Worm (Caenorhabditis elegans) whole organism, early embryonic: Measurements from ENCODE around the gene str-3.

Source experiments
- B0310.2 ChIP-seq: sonication (generic microtip); optimal IDR thresholded peaks from 2 replicates; lab custom pipeline; 2016; ENCODE audit warnings: mild to moderate bottlenecking, missing genetic modification characterization, missing compliant biosample characterization
- aly-1 ChIP-seq: sonication (generic microtip); optimal IDR thresholded peaks from 2 replicates; lab custom pipeline; 2016; ENCODE audit warnings: missing genetic modification characterization, missing compliant biosample characterization
- ama-1 ChIP-seq: fragments of 150-350 bp; optimal IDR thresholded peaks from 2 replicates; lab custom pipeline; 2014
- ceh-13 ChIP-seq: fragments of 200-800 bp; sonication (Bioruptor generic); optimal IDR thresholded peaks from 2 replicates; lab custom pipeline; 2018; ENCODE audit warnings: mild to moderate bottlenecking, missing genetic modification characterization, missing compliant biosample characterization
- ceh-36 ChIP-seq: sonication (generic microtip); optimal IDR thresholded peaks from 2 replicates; lab custom pipeline; 2016; ENCODE audit warnings: missing genetic modification characterization, inconsistent platforms, missing compliant biosample characterization
- ets-7 ChIP-seq: sonication (generic microtip); optimal IDR thresholded peaks from 2 replicates; lab custom pipeline; 2016; ENCODE audit warnings: missing genotype, missing genetic modification characterization, missing compliant biosample characterization
- flt-1 ChIP-seq: fragments of 200-800 bp; sonication (Bioruptor generic); IDR thresholded peaks from 2 replicates; pipeline ENCODE4 v1.3.6; 2022; ENCODE audit warnings: missing genetic modification characterization, missing compliant biosample characterization
- hmbx-1 ChIP-seq: sonication (generic microtip); optimal IDR thresholded peaks from 2 replicates; lab custom pipeline; 2016; ENCODE audit warnings: mild to moderate bottlenecking, missing genetic modification characterization, missing compliant biosample characterization
- hmg-4 ChIP-seq: fragments of 200-800 bp; sonication (Bioruptor generic); optimal IDR thresholded peaks from 2 replicates; lab custom pipeline; 2018; ENCODE audit warnings: mild to moderate bottlenecking, missing genetic modification characterization, missing compliant biosample characterization
- hnd-1 ChIP-seq: sonication (generic microtip); optimal IDR thresholded peaks from 2 replicates; lab custom pipeline; 2016; ENCODE audit warnings: missing genetic modification characterization, missing compliant biosample characterization
- pes-1 ChIP-seq: fragments of 200-800 bp; sonication (Bioruptor generic); IDR thresholded peaks from 2 replicates; pipeline ENCODE4 v1.3.6; 2022; ENCODE audit warnings: missing genetic modification reagents, missing genetic modification characterization, missing compliant biosample characterization
- tbx-37 ChIP-seq: fragments of 200-800 bp; sonication (Bioruptor generic); conservative IDR thresholded peaks from 2 replicates; pipeline ENCODE4 v1.3.6; 2022; ENCODE audit warnings: missing genetic modification reagents, missing genetic modification characterization, missing compliant biosample characterization
- tra-4 ChIP-seq: sonication (generic microtip); optimal IDR thresholded peaks from 2 replicates; lab custom pipeline; 2017; ENCODE audit warnings: missing genetic modification characterization, missing compliant biosample characterization

DNA sequence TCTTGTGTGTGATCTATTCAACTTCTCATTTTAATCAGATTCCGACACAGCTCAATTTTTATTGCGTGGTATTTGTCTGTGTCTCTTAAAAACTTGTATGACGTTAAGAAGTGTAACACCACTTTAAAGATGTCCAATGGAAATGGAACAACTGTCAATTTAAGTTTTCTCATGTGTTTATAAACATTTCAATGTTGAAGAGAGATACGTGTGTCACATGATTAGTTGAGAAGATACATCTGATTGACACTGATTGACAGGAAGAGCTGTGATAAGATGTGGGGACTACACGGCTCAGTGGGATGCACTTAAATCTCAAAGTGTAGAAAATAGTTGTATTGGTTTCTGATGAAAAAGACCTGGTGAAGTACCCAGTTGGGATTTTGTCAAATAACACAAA, 31.9 kb downstream of the str-3 start:
- TF ChIP-seq flt-1 (GFP tag; lab: Robert Waterston, UW) = no peak
- no peak for TF ChIP-seq ets-7
- no peak for TF ChIP-seq hnd-1 (tag; lab: Kevin White, UChicago)
- TF ChIP-seq aly-1 (tag; lab: Kevin White, UChicago) = no peak
- no peak for TF ChIP-seq pes-1 (GFP tag; lab: Robert Waterston, UW)
- no peak for TF ChIP-seq ama-1 (lab: Kevin White, UChicago)
- no peak for TF ChIP-seq hmbx-1
- TF ChIP-seq ceh-36 (tag; lab: Kevin White, UChicago) = no peak
- TF ChIP-seq hmg-4 (GFP tag; lab: Kevin White, UChicago) = no peak
- TF ChIP-seq tbx-37 = no peak
- no peak for TF ChIP-seq B0310.2 (tag; lab: Kevin White, UChicago)
- TF ChIP-seq tra-4 (tag; lab: Kevin White, UChicago) = no peak
- TF ChIP-seq ceh-13 (GFP tag; lab: Kevin White, UChicago) = no peak
